Worm (Caenorhabditis elegans) whole organism, L3 larva: ENCODE results near the gene bre-5.

ENCODE experiments used
- ZK546.5 ChIP-seq: sonication (generic microtip); optimal IDR thresholded peaks from 2 replicates; lab custom pipeline; 2017; ENCODE audit warnings: missing biosample characterization, missing genetic modification characterization
- ceh-82 ChIP-seq: fragments of 150-350 bp; optimal IDR thresholded peaks from 2 replicates; lab custom pipeline; 2014; ENCODE audit warnings: missing biosample characterization, missing genetic modification characterization
- daf-12 ChIP-seq: fragments of 150-350 bp; optimal IDR thresholded peaks from 2 replicates; lab custom pipeline; 2014; ENCODE audit warnings: missing biosample characterization, missing genetic modification reagents, missing genetic modification characterization
- egl-27 ChIP-seq: sonication (generic microtip); optimal IDR thresholded peaks from 4 replicates; lab custom pipeline; 2017; ENCODE audit warnings: missing biosample characterization, missing genetic modification reagents, missing genetic modification characterization
- lin-39 ChIP-seq: fragments of 150-350 bp; optimal IDR thresholded peaks from 2 replicates; lab custom pipeline; 2018; ENCODE audit warnings: missing biosample characterization, missing genetic modification reagents, missing genetic modification characterization
- nhr-11 ChIP-seq: fragments of 150-350 bp; optimal IDR thresholded peaks from 2 replicates; lab custom pipeline; 2014; ENCODE audit warnings: missing biosample characterization, missing genetic modification characterization
- nhr-76 ChIP-seq: fragments of 150-350 bp; sonication (generic microtip); optimal IDR thresholded peaks from 5 replicates; lab custom pipeline; 2014; ENCODE audit warnings: missing biosample characterization, missing genetic modification characterization
- nhr-77 ChIP-seq: fragments of 150-350 bp; optimal IDR thresholded peaks from 2 replicates; lab custom pipeline; 2014; ENCODE audit warnings: missing biosample characterization, missing genetic modification characterization
- ztf-11 ChIP-seq: fragments of 150-350 bp; optimal IDR thresholded peaks from 2 replicates; lab custom pipeline; 2014; ENCODE audit warnings: missing biosample characterization, missing genetic modification characterization
- ztf-4 ChIP-seq: fragments of 150-350 bp; optimal IDR thresholded peaks from 2 replicates; lab custom pipeline; 2014; ENCODE audit warnings: missing biosample characterization, missing genetic modification characterization

DNA sequence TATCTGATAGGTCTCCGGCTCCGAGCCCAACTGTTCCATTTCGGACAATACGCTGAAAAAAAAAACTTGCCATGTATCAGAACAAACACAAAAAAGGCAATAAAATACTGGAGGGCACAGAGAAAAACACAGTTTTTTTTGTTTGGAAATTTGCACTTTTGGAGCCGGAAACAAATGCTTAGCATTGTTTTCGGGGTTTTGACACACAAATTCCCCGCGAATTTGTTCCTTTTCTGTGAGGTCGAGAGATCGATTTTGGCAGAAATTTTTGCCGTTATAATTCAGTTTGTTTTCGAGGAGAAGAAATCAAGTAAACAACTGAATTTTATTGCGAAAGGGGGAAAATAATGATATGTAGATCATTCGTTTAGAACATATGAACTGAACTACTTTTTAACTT, 5.6 kb upstream of the bre-5 start, which contains the start of gene K08E4.2:
- TF ChIP-seq nhr-76 (tag; lab: Kevin White, UChicago) (no peak), lin-39 (tag; lab: Kevin White, UChicago) (no peak), egl-27 (tag; lab: Kevin White, UChicago) (no peak), nhr-11 (tag; lab: Kevin White, UChicago) (no peak), ztf-4 (tag; lab: Kevin White, UChicago) (no peak), ceh-82 (no peak), ZK546.5 (no peak), nhr-77 (tag; lab: Kevin White, UChicago) (no peak), daf-12 (tag; lab: Kevin White, UChicago) (no peak), ztf-11 (tag; lab: Kevin White, UChicago) (no peak)
